Worm (Caenorhabditis elegans): ENCODE data around the gene cyp-34A6.

Gene cyp-34A6

ce11 chrV:3961235-3961634 lies at the start of gene cyp-34A6:
Gene cyp-34A6 (minus strand): TSS chrV:3961335.
- TF ChIP-seq med-1 (GFP tag; optimal IDR thresholded peaks at IDR 0.05; ENCODE audit: insufficient read depth) (no peak), T22C8.4 (GFP tag; IDR thresholded peaks at IDR 0.05) (no peak), ztf-29 (GFP tag; IDR thresholded peaks at IDR 0.05) (no peak), ztf-23 (GFP tag; IDR thresholded peaks at IDR 0.05) (no peak), cog-1 (tag; optimal IDR thresholded peaks at IDR 0.05) (no peak), flt-1 (GFP tag; IDR thresholded peaks at IDR 0.05) (no peak), ref-1 (GFP tag; conservative IDR thresholded peaks at IDR 0.05) (no peak), tab-1 (GFP tag; IDR thresholded peaks at IDR 0.05) (no peak), klf-2 (GFP tag; conservative IDR thresholded peaks at IDR 0.05) (no peak)

- TF ChIP-seq flt-1 (GFP tag; IDR thresholded peaks at IDR 0.05) (no peak), med-1 (GFP tag; optimal IDR thresholded peaks at IDR 0.05; ENCODE audit: insufficient read depth) (no peak), ztf-23 (GFP tag; IDR thresholded peaks at IDR 0.05) (no peak), T22C8.4 (GFP tag; IDR thresholded peaks at IDR 0.05) (no peak), ref-1 (GFP tag; conservative IDR thresholded peaks at IDR 0.05) (no peak), klf-2 (GFP tag; conservative IDR thresholded peaks at IDR 0.05) (no peak), cog-1 (tag; optimal IDR thresholded peaks at IDR 0.05) (no peak), ztf-29 (GFP tag; IDR thresholded peaks at IDR 0.05) (no peak), tab-1 (GFP tag; IDR thresholded peaks at IDR 0.05) (no peak)
These were observed 49.0 kb upstream of the cyp-34A6 start, which contains the start of gene srh-4 for ce11 chrV:4010170-4010569. Gene srh-4 (plus strand): TSS chrV:4010470.

ce11 chrV:4007927-4008326 lies 46.8 kb upstream of the cyp-34A6 start, which contains the start of gene srh-7:
Gene srh-7 (plus strand): TSS chrV:4008227.
- TF ChIP-seq flt-1 (GFP tag; IDR thresholded peaks at IDR 0.05) (no peak), tab-1 (GFP tag; IDR thresholded peaks at IDR 0.05) (no peak)

- TF ChIP-seq ztf-23 (GFP tag; IDR thresholded peaks at IDR 0.05): no peak
- TF ChIP-seq tab-1 (GFP tag; IDR thresholded peaks at IDR 0.05): no peak
- TF ChIP-seq ref-1 (GFP tag; conservative IDR thresholded peaks at IDR 0.05): no peak
- no peak for TF ChIP-seq med-1 (GFP tag; optimal IDR thresholded peaks at IDR 0.05; ENCODE audit: insufficient read depth)
- TF ChIP-seq klf-2 (GFP tag; conservative IDR thresholded peaks at IDR 0.05): no peak
- TF ChIP-seq ztf-29 (GFP tag; IDR thresholded peaks at IDR 0.05): no peak
- TF ChIP-seq flt-1 (GFP tag; IDR thresholded peaks at IDR 0.05): no peak
- no peak for TF ChIP-seq T22C8.4 (GFP tag; IDR thresholded peaks at IDR 0.05)
- no peak for TF ChIP-seq cog-1 (tag; optimal IDR thresholded peaks at IDR 0.05)
These were observed 44.1 kb upstream of the cyp-34A6 start, which contains the start of gene srh-8 for ce11 chrV:4005219-4005618. Gene srh-8 (plus strand): TSS chrV:4005519.

ce11 chrV:4004577-4004976 lies 43.4 kb upstream of the cyp-34A6 start:
- TF ChIP-seq T22C8.4 (GFP tag; IDR thresholded peaks at IDR 0.05): no peak
- no peak for TF ChIP-seq ztf-29 (GFP tag; IDR thresholded peaks at IDR 0.05)
- no peak for TF ChIP-seq klf-2 (GFP tag; conservative IDR thresholded peaks at IDR 0.05)
- TF ChIP-seq med-1 (GFP tag; optimal IDR thresholded peaks at IDR 0.05; ENCODE audit: insufficient read depth): no peak
- TF ChIP-seq ztf-23 (GFP tag; IDR thresholded peaks at IDR 0.05): no peak
- TF ChIP-seq cog-1 (tag; optimal IDR thresholded peaks at IDR 0.05): no peak

- TF ChIP-seq ztf-23 (GFP tag; IDR thresholded peaks at IDR 0.05): no peak
- no peak for TF ChIP-seq flt-1 (GFP tag; IDR thresholded peaks at IDR 0.05)
These were observed 34.7 kb upstream of the cyp-34A6 start, which contains the start of gene srx-62 for ce11 chrV:3995838-3996237. Gene srx-62 (minus strand): TSS chrV:3995938.

- no peak for TF ChIP-seq T22C8.4 (GFP tag; IDR thresholded peaks at IDR 0.05)
- TF ChIP-seq cog-1 (tag; optimal IDR thresholded peaks at IDR 0.05): no peak
- no peak for TF ChIP-seq ref-1 (GFP tag; conservative IDR thresholded peaks at IDR 0.05)
- TF ChIP-seq klf-2 (GFP tag; conservative IDR thresholded peaks at IDR 0.05): no peak
- TF ChIP-seq med-1 (GFP tag; optimal IDR thresholded peaks at IDR 0.05; ENCODE audit: insufficient read depth): no peak
- TF ChIP-seq ztf-29 (GFP tag; IDR thresholded peaks at IDR 0.05): no peak
- no peak for TF ChIP-seq tab-1 (GFP tag; IDR thresholded peaks at IDR 0.05)
- TF ChIP-seq ztf-23 (GFP tag; IDR thresholded peaks at IDR 0.05): no peak
- TF ChIP-seq flt-1 (GFP tag; IDR thresholded peaks at IDR 0.05): no peak
These were observed 32.9 kb upstream of the cyp-34A6 start, which contains the start of gene K09D9.9 for ce11 chrV:3994048-3994447. Gene K09D9.9 (minus strand): TSS chrV:3994148.

ce11 chrV:3992334-3992733 lies 31.2 kb upstream of the cyp-34A6 start:
- TF ChIP-seq tab-1 (GFP tag; IDR thresholded peaks at IDR 0.05) (no peak), med-1 (GFP tag; optimal IDR thresholded peaks at IDR 0.05; ENCODE audit: insufficient read depth) (no peak), T22C8.4 (GFP tag; IDR thresholded peaks at IDR 0.05) (no peak), cog-1 (tag; optimal IDR thresholded peaks at IDR 0.05) (no peak), ztf-29 (GFP tag; IDR thresholded peaks at IDR 0.05) (no peak), flt-1 (GFP tag; IDR thresholded peaks at IDR 0.05) (no peak), klf-2 (GFP tag; conservative IDR thresholded peaks at IDR 0.05) (no peak), ref-1 (GFP tag; conservative IDR thresholded peaks at IDR 0.05) (no peak), ztf-23 (GFP tag; IDR thresholded peaks at IDR 0.05) (no peak)

ce11 chrV:3989070-3989469 lies 27.9 kb upstream of the cyp-34A6 start, which contains the start of gene nlp-27:
Gene nlp-27 (plus strand): TSS chrV:3989378.
- TF ChIP-seq ztf-29 (GFP tag; IDR thresholded peaks at IDR 0.05) (no peak), flt-1 (GFP tag; IDR thresholded peaks at IDR 0.05) (no peak), cog-1 (tag; optimal IDR thresholded peaks at IDR 0.05) (no peak), ztf-23 (GFP tag; IDR thresholded peaks at IDR 0.05) (no peak), T22C8.4 (GFP tag; IDR thresholded peaks at IDR 0.05) (no peak), ref-1 (GFP tag; conservative IDR thresholded peaks at IDR 0.05) (no peak), med-1 (GFP tag; optimal IDR thresholded peaks at IDR 0.05; ENCODE audit: insufficient read depth) (no peak), tab-1 (GFP tag; IDR thresholded peaks at IDR 0.05) (no peak), klf-2 (GFP tag; conservative IDR thresholded peaks at IDR 0.05) (no peak)

- TF ChIP-seq ztf-23 (GFP tag; IDR thresholded peaks at IDR 0.05) (no peak), flt-1 (GFP tag; IDR thresholded peaks at IDR 0.05) (no peak), med-1 (GFP tag; optimal IDR thresholded peaks at IDR 0.05; ENCODE audit: insufficient read depth) (no peak), cog-1 (tag; optimal IDR thresholded peaks at IDR 0.05) (no peak), ref-1 (GFP tag; conservative IDR thresholded peaks at IDR 0.05) (no peak), T22C8.4 (GFP tag; IDR thresholded peaks at IDR 0.05) (no peak), klf-2 (GFP tag; conservative IDR thresholded peaks at IDR 0.05) (no peak), ztf-29 (GFP tag; IDR thresholded peaks at IDR 0.05) (no peak), tab-1 (GFP tag; IDR thresholded peaks at IDR 0.05) (no peak)
These were observed 26.5 kb upstream of the cyp-34A6 start, which contains the start of gene nlp-28 for ce11 chrV:3987616-3988015. Gene nlp-28 (plus strand): TSS chrV:3987900.

Data from whole organism, midembryonic.